Worm (Caenorhabditis elegans): ENCODE results near the gene F45F2.11.
A peak's percentile ranks its signal among the peaks of the same experiment; 100 is the strongest.

The F45F2.11 gene

DNA sequence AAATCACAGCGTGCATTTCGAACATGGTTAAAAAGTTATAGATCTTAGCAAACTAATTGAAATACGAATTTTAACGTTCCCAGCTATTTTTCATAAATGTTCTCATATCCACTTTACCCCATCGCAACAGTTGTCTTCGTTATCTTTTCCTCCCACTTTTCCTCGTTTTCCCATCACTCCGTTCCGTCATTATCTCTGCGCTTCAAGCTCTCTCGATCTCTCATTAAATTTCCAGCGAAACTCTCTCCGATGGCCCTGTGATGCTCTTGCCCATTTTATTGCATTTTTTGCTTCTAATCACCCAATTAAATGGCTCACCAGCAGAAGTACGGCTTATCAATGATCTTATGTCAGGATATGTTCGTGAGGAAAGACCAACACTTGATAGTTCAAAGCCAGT lies 31.8 kb upstream of the F45F2.11 start, which contains the start of gene acr-15:
acr-15 (plus strand) TSS at position 236 of the 400 bp plus-strand sequence.
- TF ChIP-seq madf-3 (GFP tag; IDR thresholded peaks at IDR 0.05) (0 out of 2 replicates have a peak, but pooled peaks have one; percentile 44), lir-1 (GFP tag; conservative IDR thresholded peaks at IDR 0.05) (no peak)

- TF ChIP-seq cebp-2 (GFP tag; IDR thresholded peaks at IDR 0.05), result no peak
Measured at ce11 chrV:8548989-8549388, 28.3 kb upstream of the F45F2.11 start, which contains the start of gene stdh-4. Gene stdh-4 (plus strand): TSS chrV:8549289.

- TF ChIP-seq egrh-3 (GFP tag; IDR thresholded peaks at IDR 0.05), result peak; percentile 69; the same call in 1 of the 2 replicates
- no peak for TF ChIP-seq F57C9.4 (tag; optimal IDR thresholded peaks at IDR 0.05)
- TF ChIP-seq dpl-1 (GFP tag; optimal IDR thresholded peaks at IDR 0.05), result no peak
- no peak for TF ChIP-seq egl-18 (GFP tag; IDR thresholded peaks at IDR 0.05)
- peak; percentile 11 for TF ChIP-seq F57A8.1 (GFP tag; optimal IDR thresholded peaks at IDR 0.05)
- TF ChIP-seq zfh-2 (GFP tag; conservative IDR thresholded peaks at IDR 0.05), result peak; percentile 84
- TF ChIP-seq ztf-26 (tag; optimal IDR thresholded peaks at IDR 0.05), result no peak
- TF ChIP-seq F33H1.4 (GFP tag; IDR thresholded peaks at IDR 0.05), result no peak
- TF ChIP-seq akir-1 (GFP tag; optimal IDR thresholded peaks at IDR 0.05), result no peak
- TF ChIP-seq madf-10 (tag; optimal IDR thresholded peaks at IDR 0.05), result no peak
- no peak for TF ChIP-seq lsl-1 (GFP tag; optimal IDR thresholded peaks at IDR 0.05)
Measured at ce11 chrV:8545531-8546224, 25.0 kb upstream of the F45F2.11 start, which contains the start of the genes slc-17.8 and asns-1. Gene slc-17.8 (minus strand): TSS chrV:8545581. Gene asns-1 (plus strand): TSS chrV:8546174.

DNA sequence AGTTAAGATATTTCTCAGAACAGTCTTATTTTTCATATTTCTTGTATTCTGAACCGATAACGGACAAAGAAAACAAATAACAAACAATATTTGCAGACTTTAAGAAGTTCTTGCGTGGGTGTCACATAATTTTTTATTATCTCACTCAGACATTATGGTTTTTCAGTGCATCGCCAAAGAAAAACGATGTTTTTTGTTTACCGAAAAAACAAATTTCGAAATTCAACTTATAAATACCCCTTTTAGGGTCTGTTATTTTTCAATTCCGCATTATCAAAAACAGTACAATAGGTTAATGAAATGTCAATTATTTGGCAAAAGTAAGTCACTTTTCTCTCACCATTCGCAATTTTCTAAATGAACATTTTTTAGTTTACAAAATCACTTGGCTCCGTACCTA lies 16.3 kb upstream of the F45F2.11 start, which contains the start of gene otpl-4:
otpl-4 (plus strand) TSS at position 301 of the 400 bp plus-strand sequence.
- TF ChIP-seq nhr-80 (tag; optimal IDR thresholded peaks at IDR 0.05) (no peak), lin-26 (GFP tag; IDR thresholded peaks at IDR 0.05) (no peak), nhr-120 (GFP tag; IDR thresholded peaks at IDR 0.05) (no peak), snpc-1.1 (tag; optimal IDR thresholded peaks at IDR 0.05; ENCODE audit: insufficient read depth) (no peak), Y56A3A.18 (GFP tag; IDR thresholded peaks at IDR 0.05) (no peak), tlf-1 (GFP tag; optimal IDR thresholded peaks at IDR 0.05) (no peak), zim-3 (tag; optimal IDR thresholded peaks at IDR 0.05) (no peak), F52B5.7 (tag; optimal IDR thresholded peaks at IDR 0.05) (no peak)

- TF ChIP-seq tbx-9 (tag; optimal IDR thresholded peaks at IDR 0.05; ENCODE audit: borderline replicate concordance) (no peak), nhr-80 (tag; optimal IDR thresholded peaks at IDR 0.05) (no peak), snpc-4 (GFP tag; optimal IDR thresholded peaks at IDR 0.05) (no peak), snpc-4 (tag; optimal IDR thresholded peaks at IDR 0.05) (no peak), let-607 (tag; optimal IDR thresholded peaks at IDR 0.05) (no peak), B0019.2 (GFP tag; conservative IDR thresholded peaks at IDR 0.05) (no peak), lin-54 (GFP tag; optimal IDR thresholded peaks at IDR 0.05) (no peak), ZK185.1 (tag; optimal IDR thresholded peaks at IDR 0.05; ENCODE audit: poor library complexity, severe bottlenecking) (no peak), fkh-3 (tag; optimal IDR thresholded peaks at IDR 0.05) (no peak), atf-7 (tag; optimal IDR thresholded peaks at IDR 0.05) (no peak)
Measured at ce11 chrV:8536213-8536612, 15.5 kb upstream of the F45F2.11 start, which contains the start of gene his-39. Gene his-39 (plus strand): TSS chrV:8536513.

Measured in whole organism, young adult.